Worm (Caenorhabditis elegans) whole organism, L4/young adult: ENCODE data around the gene elt-1.

Experiments
- dao-5 ChIP-seq: sonication (generic microtip); optimal IDR thresholded peaks from 2 replicates; lab custom pipeline; 2016; ENCODE audit warnings: missing genotype, missing genetic modification characterization, moderate library complexity, missing compliant biosample characterization
- him-1 ChIP-seq: sonication (generic microtip); optimal IDR thresholded peaks from 2 replicates; lab custom pipeline; 2016; ENCODE audit warnings: missing genotype, missing genetic modification reagents, missing genetic modification characterization, missing compliant biosample characterization

- TF ChIP-seq dao-5 (tag; lab: Kevin White, UChicago) (no peak), him-1 (tag; lab: Kevin White, UChicago) (no peak)
These were observed 21.3 kb upstream of the elt-1 start, which contains the start of gene spp-18 for ce11 chrIV:9593456-9593855.
